Worm (Caenorhabditis elegans) whole organism, L1 larva: ENCODE measurements around the gene arl-1.

Experiments used
- blmp-1 ChIP-seq: fragments of 150-350 bp; optimal IDR thresholded peaks from 2 replicates; lab custom pipeline; 2014; ENCODE audit warnings: missing biosample characterization, missing genetic modification characterization
- ceh-63 ChIP-seq: fragments of 200-800 bp; sonication (Bioruptor generic); optimal IDR thresholded peaks from 2 replicates; lab custom pipeline; 2018; ENCODE audit warnings: mild to moderate bottlenecking, missing genetic modification characterization, missing compliant biosample characterization
- ceh-82 ChIP-seq, 3 experiments: fragments of 150-350 bp in 1 of 3; sonication (generic microtip) in 2 of 3; optimal IDR thresholded peaks; 2 replicates each; lab custom pipeline; 2014 to 2017; ENCODE audit warnings: missing biosample characterization in 3 of 3, missing genetic modification characterization in 3 of 3
- ceh-88 ChIP-seq: fragments of 200-800 bp; sonication (Bioruptor generic); IDR thresholded peaks from 2 replicates; pipeline ENCODE4 v1.3.6; 2022; ENCODE audit warnings: missing genetic modification characterization, missing compliant biosample characterization
- efl-1 ChIP-seq, 4 experiments: fragments of 150-350 bp; optimal IDR thresholded peaks in 3 of 4; peaks in 1 of 4; 1 replicate in 1 of 4; 2 replicates in 3 of 4; lab custom pipeline; 2014; ENCODE audit warnings: missing biosample characterization in 2 of 4, missing genetic modification characterization in 2 of 4, missing genetic modification reagents in 2 of 4
- elt-2 ChIP-seq: sonication (generic microtip); optimal IDR thresholded peaks from 2 replicates; lab custom pipeline; 2016; ENCODE audit warnings: missing genetic modification characterization, mild to moderate bottlenecking, inconsistent platforms, missing compliant biosample characterization, missing genetic modification reagents
- elt-3 ChIP-seq, 6 experiments: fragments of 150-350 bp in 1 of 6; sonication (generic microtip); optimal IDR thresholded peaks; 2 replicates each; lab custom pipeline; 2017 to 2018; ENCODE audit warnings: missing biosample characterization in 6 of 6, missing genetic modification characterization in 6 of 6, inconsistent platforms in 1 of 6
- ets-5 ChIP-seq: fragments of 200-800 bp; sonication (Bioruptor generic); IDR thresholded peaks from 2 replicates; pipeline ENCODE4 v1.3.6; 2022; ENCODE audit warnings: missing genetic modification characterization, missing compliant biosample characterization
- hlh-17 ChIP-seq: fragments of 200-800 bp; sonication (Bioruptor generic); optimal IDR thresholded peaks from 2 replicates; lab custom pipeline; 2018; ENCODE audit warnings: missing genetic modification characterization, mild to moderate bottlenecking, missing compliant biosample characterization, moderate library complexity, borderline replicate concordance
- hpl-2 ChIP-seq: fragments of 150-350 bp; optimal IDR thresholded peaks from 2 replicates; lab custom pipeline; 2014; ENCODE audit warnings: missing biosample characterization, missing genetic modification reagents, missing genetic modification characterization
- jun-1 ChIP-seq: fragments of 150-350 bp; optimal IDR thresholded peaks from 2 replicates; lab custom pipeline; 2014; ENCODE audit warnings: missing biosample characterization, missing genetic modification reagents, missing genetic modification characterization
- lin-14 ChIP-seq: fragments of 200-800 bp; sonication (Bioruptor generic); optimal IDR thresholded peaks from 2 replicates; lab custom pipeline; 2018; ENCODE audit warnings: mild to moderate bottlenecking, missing genetic modification characterization, moderate library complexity, missing compliant biosample characterization
- lin-35 ChIP-seq, 2 experiments: fragments of 150-350 bp; optimal IDR thresholded peaks; 2 replicates each; lab custom pipeline; 2014; ENCODE audit warnings: missing biosample characterization in 2 of 2, missing genetic modification characterization in 2 of 2, missing genetic modification reagents in 2 of 2
- lir-3 ChIP-seq: sonication (generic microtip); optimal IDR thresholded peaks from 2 replicates; lab custom pipeline; 2016; ENCODE audit warnings: mild to moderate bottlenecking, missing genetic modification characterization, moderate library complexity, missing compliant biosample characterization; ENCODE audit not compliant: poor library complexity
- lsy-2 ChIP-seq, 2 experiments: fragments of 150-350 bp; optimal IDR thresholded peaks; 2 replicates each; lab custom pipeline; 2014; ENCODE audit warnings: missing biosample characterization in 2 of 2, missing genetic modification characterization in 2 of 2
- mab-9 ChIP-seq: fragments of 200-800 bp; sonication (Bioruptor generic); IDR thresholded peaks from 2 replicates; pipeline ENCODE4 v1.3.6; 2022; ENCODE audit warnings: missing genetic modification reagents, missing genetic modification characterization, missing compliant biosample characterization
- mep-1 ChIP-seq: fragments of 150-350 bp; optimal IDR thresholded peaks from 2 replicates; lab custom pipeline; 2014; ENCODE audit warnings: missing biosample characterization, missing genetic modification characterization
- nhr-20 ChIP-seq: sonication (generic microtip); optimal IDR thresholded peaks from 2 replicates; lab custom pipeline; 2016; ENCODE audit warnings: mild to moderate bottlenecking, missing genetic modification characterization, missing compliant biosample characterization
- nhr-85 ChIP-seq: sonication (generic microtip); peaks from one replicate; lab custom pipeline; 2016; ENCODE audit warnings: missing genetic modification characterization, inconsistent platforms, missing compliant biosample characterization
- pax-3 ChIP-seq: fragments of 200-800 bp; sonication (Bioruptor generic); optimal IDR thresholded peaks from 2 replicates; lab custom pipeline; 2018; ENCODE audit warnings: mild to moderate bottlenecking, missing genetic modification characterization, moderate library complexity, missing compliant biosample characterization
- pqm-1 ChIP-seq: sonication (generic microtip); optimal IDR thresholded peaks from 3 replicates; lab custom pipeline; 2017; ENCODE audit warnings: missing biosample characterization, missing genetic modification characterization
- snpc-4 ChIP-seq: fragments of 150-350 bp; optimal IDR thresholded peaks from 2 replicates; lab custom pipeline; 2014; ENCODE audit warnings: missing biosample characterization, missing genetic modification characterization
- snu-23 ChIP-seq: sonication (generic microtip); optimal IDR thresholded peaks from 2 replicates; lab custom pipeline; 2016; ENCODE audit warnings: missing genetic modification characterization, missing compliant biosample characterization
- sptf-1 ChIP-seq: fragments of 150-350 bp; optimal IDR thresholded peaks from 2 replicates; lab custom pipeline; 2014; ENCODE audit warnings: missing biosample characterization, missing genetic modification characterization
- tbx-2 ChIP-seq: sonication (generic microtip); optimal IDR thresholded peaks from 2 replicates; lab custom pipeline; 2016; ENCODE audit warnings: missing genetic modification characterization, missing compliant biosample characterization
- tlp-1 ChIP-seq: fragments of 150-350 bp; optimal IDR thresholded peaks from 2 replicates; lab custom pipeline; 2014; ENCODE audit warnings: missing biosample characterization, missing genetic modification characterization
- unc-130 ChIP-seq: fragments of 150-350 bp; optimal IDR thresholded peaks from 2 replicates; lab custom pipeline; 2017; ENCODE audit warnings: missing biosample characterization, missing genetic modification characterization, inconsistent platforms
- unc-98 ChIP-seq: fragments of 200-800 bp; sonication (Bioruptor generic); IDR thresholded peaks from 2 replicates; pipeline ENCODE4 v1.3.6; 2022; ENCODE audit warnings: missing genetic modification characterization, missing compliant biosample characterization
- zip-4 ChIP-seq: fragments of 200-800 bp; sonication (Bioruptor generic); optimal IDR thresholded peaks from 2 replicates; lab custom pipeline; 2018; ENCODE audit warnings: mild to moderate bottlenecking, missing genetic modification characterization, moderate library complexity, missing compliant biosample characterization
- ztf-11 ChIP-seq, 2 experiments: sonication (generic microtip); optimal IDR thresholded peaks; 2 replicates each; lab custom pipeline; 2016 to 2017; ENCODE audit warnings: missing genetic modification characterization in 2 of 2, missing biosample characterization in 1 of 2, missing compliant biosample characterization in 1 of 2
- ztf-4 ChIP-seq: fragments of 150-350 bp; optimal IDR thresholded peaks from 2 replicates; lab custom pipeline; 2014; ENCODE audit warnings: missing biosample characterization, missing genetic modification characterization

The arl-1 gene

DNA sequence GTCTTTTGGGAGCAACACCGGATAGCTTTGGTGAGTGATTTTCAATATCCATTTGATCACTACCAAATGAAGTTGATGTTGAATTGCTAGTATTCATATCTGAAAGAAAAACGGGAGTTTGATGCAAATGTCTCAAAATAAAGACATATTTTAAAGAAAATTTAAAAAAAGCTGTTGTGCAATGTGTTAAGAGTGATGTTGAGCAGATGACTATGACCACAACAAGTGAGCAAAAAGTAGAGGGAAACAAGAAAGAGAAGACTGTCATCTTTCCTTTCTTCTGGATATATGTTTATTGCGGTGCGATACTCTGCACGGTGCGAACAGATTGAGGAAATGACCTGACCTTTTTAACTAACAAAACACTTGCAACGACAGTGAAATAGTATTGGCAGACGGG lies 41.6 kb downstream of the arl-1 start, which contains the start of gene T22C8.4:
TSS of gene T22C8.4 (minus strand) at position 101 of the 400 bp plus-strand sequence.
- TF ChIP-seq unc-98 (GFP tag; lab: Robert Waterston, UW) (no peak), blmp-1 (tag; lab: Kevin White, UChicago) (no peak), unc-130 (tag; lab: Kevin White, UChicago) (no peak), pax-3 (tag; lab: Kevin White, UChicago) (no peak), lir-3 (tag; lab: Kevin White, UChicago) (no peak), lsy-2 (tag; optimal IDR thresholded peaks at IDR 0.05; lab: Kevin White, UChicago) (no peak), tlp-1 (tag; lab: Kevin White, UChicago) (no peak)

- TF ChIP-seq sptf-1 (no peak), snu-23 (GFP tag; lab: Kevin White, UChicago) (no peak), efl-1 (optimal IDR thresholded peaks at IDR 0.05; lab: Kevin White, UChicago) (no peak), efl-1 (GFP tag; optimal IDR thresholded peaks at IDR 0.05 in 1 of 2; lab: Kevin White, UChicago) (peak in 1 of 2 experiments; percentile 88), pqm-1 (tag; lab: Kevin White, UChicago) (peak; percentile 89), mep-1 (tag; lab: Kevin White, UChicago) (no peak), ztf-4 (no peak), jun-1 (tag; lab: Kevin White, UChicago) (peak; percentile 34), hlh-17 (GFP tag; lab: Kevin White, UChicago) (no peak), lin-35 (GFP tag; optimal IDR thresholded peaks at IDR 0.05; lab: Kevin White, UChicago) (peak in 1 of 2 experiments; percentile 21), elt-2 (tag; lab: Kevin White, UChicago) (peak; percentile 91), mab-9 (no peak)
Measured at ce11 chrII:8625163-8625562, 43.4 kb downstream of the arl-1 start, which contains the start of gene sptf-2. TSS of gene sptf-2 (plus strand) at chrII:8625459.

- no peak for TF ChIP-seq efl-1 (optimal IDR thresholded peaks at IDR 0.05; lab: Kevin White, UChicago)
- peak in 1 of 2 experiments; percentile 51 for TF ChIP-seq efl-1 (GFP tag; optimal IDR thresholded peaks at IDR 0.05 in 1 of 2; lab: Kevin White, UChicago)
- TF ChIP-seq ceh-88 (GFP tag; lab: Robert Waterston, UW), result no peak
- TF ChIP-seq, all 84 proteins: peak for 1
Measured at ce11 chrII:8626598-8626997, 44.8 kb downstream of the arl-1 start.

ce11 chrII:8627907-8628306 lies 46.1 kb downstream of the arl-1 start:
- TF ChIP-seq lin-35 (GFP tag; optimal IDR thresholded peaks at IDR 0.05; lab: Kevin White, UChicago), result no peak
- no peak for TF ChIP-seq ceh-82 (tag; optimal IDR thresholded peaks at IDR 0.05; lab: Kevin White, UChicago)
- no peak for TF ChIP-seq ceh-63 (GFP tag; lab: Kevin White, UChicago)
- TF ChIP-seq, all 84 proteins: peak for 0

ce11 chrII:8630088-8630487 lies 48.3 kb downstream of the arl-1 start, which contains the start of gene T22C8.6:
TSS of gene T22C8.6 (minus strand) at chrII:8630281.
- TF ChIP-seq tbx-2 (tag; lab: Kevin White, UChicago), result no peak
- TF ChIP-seq ceh-82 (tag; optimal IDR thresholded peaks at IDR 0.05; lab: Kevin White, UChicago), result no peak
- peak; percentile 47 for TF ChIP-seq nhr-20
- peak in 1 of 6 experiments; percentile 25 for TF ChIP-seq elt-3 (tag; optimal IDR thresholded peaks at IDR 0.05; lab: Kevin White, UChicago)
- TF ChIP-seq ztf-11 (tag; optimal IDR thresholded peaks at IDR 0.05; lab: Kevin White, UChicago), result no peak
- TF ChIP-seq lin-14 (GFP tag; lab: Kevin White, UChicago), result peak; percentile 48
- no peak for TF ChIP-seq ets-5 (GFP tag; lab: Robert Waterston, UW)
- no peak for TF ChIP-seq zip-4 (GFP tag; lab: Kevin White, UChicago)
- TF ChIP-seq lin-35 (GFP tag; optimal IDR thresholded peaks at IDR 0.05; lab: Kevin White, UChicago), result peak in 1 of 2 experiments; percentile 3
- TF ChIP-seq hpl-2 (GFP tag; lab: Kevin White, UChicago), result no peak
- TF ChIP-seq nhr-85, result peak; percentile 75
- peak; percentile 78 for TF ChIP-seq blmp-1 (tag; lab: Kevin White, UChicago)
- no peak for TF ChIP-seq efl-1 (optimal IDR thresholded peaks at IDR 0.05; lab: Kevin White, UChicago)
- no peak for TF ChIP-seq efl-1 (GFP tag; optimal IDR thresholded peaks at IDR 0.05 in 1 of 2; lab: Kevin White, UChicago)
- TF ChIP-seq lir-3 (tag; lab: Kevin White, UChicago), result no peak
- TF ChIP-seq hlh-17 (GFP tag; lab: Kevin White, UChicago), result no peak
- TF ChIP-seq snpc-4 (tag; lab: Kevin White, UChicago), result no peak
